Worm (Caenorhabditis elegans) whole organism, young adult: ENCODE results near the gene npl-4.1.
A peak's percentile ranks its signal among the peaks of the same experiment; 100 is the strongest.

Experiments
- B0336.3 ChIP-seq: fragments of 200-800 bp; sonication (Bioruptor generic); IDR thresholded peaks from 2 replicates; pipeline ENCODE4 v1.3.6; 2022; ENCODE audit warnings: missing genetic modification characterization, missing compliant biosample characterization
- C17E4.6 ChIP-seq: fragments of 200-800 bp; sonication (Bioruptor generic); IDR thresholded peaks from 2 replicates; pipeline ENCODE4 v1.3.6; 2022; ENCODE audit warnings: missing genetic modification reagents, missing genetic modification characterization, missing compliant biosample characterization
- F22D6.2 ChIP-seq: sonication (generic microtip); optimal IDR thresholded peaks from 2 replicates; lab custom pipeline; 2016; ENCODE audit warnings: mild to moderate bottlenecking, missing genetic modification characterization, missing compliant biosample characterization
- F57C9.4 ChIP-seq: sonication (generic microtip); optimal IDR thresholded peaks from 2 replicates; lab custom pipeline; 2017; ENCODE audit warnings: mild to moderate bottlenecking, missing genetic modification characterization, missing compliant biosample characterization
- T07F8.4 ChIP-seq: sonication (generic microtip); optimal IDR thresholded peaks from 2 replicates; lab custom pipeline; 2016; ENCODE audit warnings: mild to moderate bottlenecking, missing genetic modification characterization, moderate library complexity, missing compliant biosample characterization
- Y53G8AR.9 ChIP-seq: fragments of 200-800 bp; sonication (Bioruptor generic); conservative IDR thresholded peaks from 2 replicates; pipeline ENCODE4 v1.3.6; 2022; ENCODE audit warnings: missing genetic modification reagents, missing genetic modification characterization, missing compliant biosample characterization
- Y56A3A.18 ChIP-seq: fragments of 200-800 bp; sonication (Bioruptor generic); IDR thresholded peaks from 2 replicates; pipeline ENCODE4 v1.3.6; 2022; ENCODE audit warnings: missing genetic modification reagents, missing genetic modification characterization, missing compliant biosample characterization
- Y67H2A.10 ChIP-seq: fragments of 200-800 bp; sonication (Bioruptor generic); conservative IDR thresholded peaks from 2 replicates; pipeline ENCODE4 v1.3.6; 2022; ENCODE audit warnings: missing genetic modification reagents, missing genetic modification characterization, missing compliant biosample characterization
- Y79H2A.3 ChIP-seq: fragments of 200-800 bp; sonication (Bioruptor generic); conservative IDR thresholded peaks from 2 replicates; pipeline ENCODE4 v1.3.6; 2022; ENCODE audit warnings: missing genetic modification reagents, missing genetic modification characterization, missing compliant biosample characterization
- Y95B8A.8 ChIP-seq: fragments of 200-800 bp; sonication (Bioruptor generic); IDR thresholded peaks from 2 replicates; pipeline ENCODE4 v1.3.6; 2022; ENCODE audit warnings: missing genetic modification reagents, missing genetic modification characterization, missing compliant biosample characterization
- ZK185.1 ChIP-seq: sonication (generic microtip); optimal IDR thresholded peaks from 2 replicates; lab custom pipeline; 2016; ENCODE audit warnings: mild to moderate bottlenecking, missing genetic modification characterization, missing compliant biosample characterization; ENCODE audit not compliant: poor library complexity, severe bottlenecking
- aptf-2 ChIP-seq: fragments of 200-800 bp; sonication (Bioruptor generic); conservative IDR thresholded peaks from 2 replicates; pipeline ENCODE4 v1.3.6; 2022; ENCODE audit warnings: missing genetic modification reagents, missing genetic modification characterization, missing compliant biosample characterization
- atf-7 ChIP-seq: sonication (generic microtip); optimal IDR thresholded peaks from 2 replicates; lab custom pipeline; 2017; ENCODE audit warnings: mild to moderate bottlenecking, missing genetic modification characterization, missing compliant biosample characterization
- attf-6 ChIP-seq: fragments of 200-800 bp; sonication (Bioruptor generic); IDR thresholded peaks from 2 replicates; pipeline ENCODE4 v1.3.6; 2022; ENCODE audit warnings: missing genetic modification reagents, missing genetic modification characterization, missing compliant biosample characterization
- ceh-79 ChIP-seq: sonication (generic microtip); optimal IDR thresholded peaks from 2 replicates; lab custom pipeline; 2017; ENCODE audit warnings: mild to moderate bottlenecking, missing genetic modification characterization, missing compliant biosample characterization
- chd-7 ChIP-seq: sonication (generic microtip); optimal IDR thresholded peaks from 2 replicates; lab custom pipeline; 2016; ENCODE audit warnings: mild to moderate bottlenecking, missing genetic modification characterization, moderate library complexity, missing compliant biosample characterization
- hmg-1.2 ChIP-seq: fragments of 200-800 bp; sonication (Bioruptor generic); IDR thresholded peaks from 2 replicates; pipeline ENCODE4 v1.3.6; 2022; ENCODE audit warnings: missing genetic modification reagents, missing genetic modification characterization, missing compliant biosample characterization
- hmg-20 ChIP-seq: fragments of 200-800 bp; sonication (Bioruptor generic); IDR thresholded peaks from 2 replicates; pipeline ENCODE4 v1.3.6; 2022; ENCODE audit warnings: missing genetic modification reagents, missing genetic modification characterization, missing compliant biosample characterization
- lag-1 ChIP-seq: fragments of 200-800 bp; sonication (Bioruptor generic); IDR thresholded peaks from 2 replicates; pipeline ENCODE4 v1.3.6; 2022; ENCODE audit warnings: missing genetic modification reagents, missing genetic modification characterization, missing compliant biosample characterization
- let-526 ChIP-seq: fragments of 200-800 bp; sonication (Bioruptor generic); IDR thresholded peaks from 2 replicates; pipeline ENCODE4 v1.3.6; 2022; ENCODE audit warnings: missing genetic modification reagents, missing genetic modification characterization, missing compliant biosample characterization
- let-607 ChIP-seq, 2 experiments: fragments of 200-800 bp in 1 of 2; sonication (Bioruptor generic) in 1 of 2; sonication (generic microtip) in 1 of 2; optimal IDR thresholded peaks; 2 replicates each; lab custom pipeline; 2016 to 2018; ENCODE audit warnings: mild to moderate bottlenecking in 2 of 2, missing compliant biosample characterization in 2 of 2, missing genetic modification characterization in 2 of 2, moderate library complexity in 2 of 2, missing genotype in 1 of 2
- lin-40 ChIP-seq: sonication (generic microtip); optimal IDR thresholded peaks from 2 replicates; lab custom pipeline; 2016; ENCODE audit warnings: missing genetic modification characterization, mild to moderate bottlenecking, missing compliant biosample characterization, missing genotype, missing genetic modification reagents
- lsl-1 ChIP-seq: fragments of 200-800 bp; sonication (Bioruptor generic); optimal IDR thresholded peaks from 2 replicates; lab custom pipeline; 2018; ENCODE audit warnings: mild to moderate bottlenecking, missing genetic modification characterization, moderate library complexity, missing compliant biosample characterization
- madf-10 ChIP-seq: sonication (generic microtip); optimal IDR thresholded peaks from 2 replicates; lab custom pipeline; 2016; ENCODE audit warnings: mild to moderate bottlenecking, missing genetic modification characterization, missing compliant biosample characterization
- mcd-1 ChIP-seq: fragments of 200-800 bp; sonication (Bioruptor generic); IDR thresholded peaks from 2 replicates; pipeline ENCODE4 v1.3.6; 2022; ENCODE audit warnings: missing genetic modification reagents, missing genetic modification characterization, missing compliant biosample characterization
- mes-4 ChIP-seq: sonication (generic microtip); optimal IDR thresholded peaks from 2 replicates; lab custom pipeline; 2016; ENCODE audit warnings: missing genotype, missing genetic modification characterization, missing compliant biosample characterization
- nfya-1 ChIP-seq: sonication (generic microtip); optimal IDR thresholded peaks from 2 replicates; lab custom pipeline; 2017; ENCODE audit warnings: antibody characterized with exemption, missing compliant biosample characterization, missing genetic modification characterization, borderline replicate concordance; ENCODE audit not compliant: insufficient read depth
- nfya-2 ChIP-seq: fragments of 200-800 bp; sonication (Bioruptor generic); IDR thresholded peaks from 2 replicates; pipeline ENCODE4 v1.3.6; 2022; ENCODE audit warnings: missing genetic modification reagents, missing genetic modification characterization, missing compliant biosample characterization
- nfyb-1 ChIP-seq: fragments of 200-800 bp; sonication (Bioruptor generic); IDR thresholded peaks from 2 replicates; pipeline ENCODE4 v1.3.6; 2022; ENCODE audit warnings: missing genetic modification reagents, missing genetic modification characterization, missing compliant biosample characterization
- nhr-27 ChIP-seq: fragments of 200-800 bp; sonication (Bioruptor generic); optimal IDR thresholded peaks from 2 replicates; lab custom pipeline; 2018; ENCODE audit warnings: mild to moderate bottlenecking, missing genetic modification characterization, moderate library complexity, missing compliant biosample characterization
- nhr-80 ChIP-seq: sonication (generic microtip); optimal IDR thresholded peaks from 2 replicates; lab custom pipeline; 2016; ENCODE audit warnings: missing genetic modification characterization, missing compliant biosample characterization
- nhr-90 ChIP-seq: sonication (generic microtip); optimal IDR thresholded peaks from 2 replicates; lab custom pipeline; 2016; ENCODE audit warnings: missing genotype, mild to moderate bottlenecking, missing genetic modification characterization, missing compliant biosample characterization
- snpc-1.1 ChIP-seq: sonication (generic microtip); optimal IDR thresholded peaks from 2 replicates; lab custom pipeline; 2017; ENCODE audit warnings: missing genetic modification characterization, mild to moderate bottlenecking, missing compliant biosample characterization, antibody characterized with exemption, moderate library complexity, missing genotype, missing genetic modification reagents; ENCODE audit not compliant: insufficient read depth
- snpc-3.4 ChIP-seq: sonication (generic microtip); optimal IDR thresholded peaks from 2 replicates; lab custom pipeline; 2017; ENCODE audit warnings: missing genetic modification characterization, mild to moderate bottlenecking, missing compliant biosample characterization, antibody characterized with exemption, moderate library complexity, missing genotype, missing genetic modification reagents
- snpc-4 ChIP-seq, 5 experiments: fragments of 150-350 bp in 1 of 5; sonication (generic microtip) in 4 of 5; optimal IDR thresholded peaks; 2 replicates each; lab custom pipeline; 2014 to 2018; ENCODE audit warnings: missing genetic modification characterization in 5 of 5, missing biosample characterization in 3 of 5, antibody characterized with exemption in 2 of 5, mild to moderate bottlenecking in 2 of 5, missing compliant biosample characterization in 2 of 5, missing genotype in 2 of 5, moderate library complexity in 2 of 5, missing genetic modification reagents in 1 of 5
- tbx-9 ChIP-seq: sonication (generic microtip); optimal IDR thresholded peaks from 2 replicates; lab custom pipeline; 2016; ENCODE audit warnings: borderline replicate concordance, missing genetic modification characterization, inconsistent platforms, missing compliant biosample characterization
- tlf-1 ChIP-seq: fragments of 200-800 bp; sonication (Bioruptor generic); optimal IDR thresholded peaks from 2 replicates; lab custom pipeline; 2018; ENCODE audit warnings: mild to moderate bottlenecking, missing genetic modification characterization, missing compliant biosample characterization
- xnd-1 ChIP-seq: sonication (generic microtip); optimal IDR thresholded peaks from 2 replicates; lab custom pipeline; 2016; ENCODE audit warnings: missing genotype, missing genetic modification reagents, missing genetic modification characterization, missing compliant biosample characterization
- zfh-2 ChIP-seq: fragments of 200-800 bp; sonication (Bioruptor generic); conservative IDR thresholded peaks from 2 replicates; pipeline ENCODE4 v1.3.6; 2022; ENCODE audit warnings: missing genetic modification reagents, missing genetic modification characterization, missing compliant biosample characterization
- ztf-28 ChIP-seq: fragments of 200-800 bp; sonication (Bioruptor generic); IDR thresholded peaks from 2 replicates; pipeline ENCODE4 v1.3.6; 2022; ENCODE audit warnings: missing genetic modification reagents, missing genetic modification characterization, missing compliant biosample characterization

The npl-4.1 gene

ce11 chrII:5638059-5638458, 6.9 kb downstream of the npl-4.1 start, which contains the start of gene F59E12.3:
F59E12.3 (plus strand) TSS chrII:5638359.
- TF ChIP-seq Y67H2A.10 (GFP tag; lab: Robert Waterston, UW) (no peak), nfya-2 (GFP tag; lab: Robert Waterston, UW) (no peak), Y95B8A.8 (GFP tag; lab: Robert Waterston, UW) (no peak), lsl-1 (no peak), Y56A3A.18 (GFP tag; lab: Robert Waterston, UW) (no peak)

ce11 chrII:5640362-5641079, 9.4 kb downstream of the npl-4.1 start:
- TF ChIP-seq zfh-2 (GFP tag; lab: Robert Waterston, UW) = peak; percentile 56
- no peak for TF ChIP-seq nhr-27 (tag; lab: Kevin White, UChicago)
- peak; percentile 2 for TF ChIP-seq chd-7

- TF ChIP-seq mcd-1 (GFP tag; lab: Robert Waterston, UW) = 0 out of 2 replicates have a peak, but pooled peaks have one; percentile 12
- no peak for TF ChIP-seq let-526 (GFP tag; lab: Robert Waterston, UW)
- TF ChIP-seq zfh-2 (GFP tag; lab: Robert Waterston, UW) = peak; percentile 43; the same call in 1 of the 2 replicates
- TF ChIP-seq, all 124 proteins: peak for 2
Observed at ce11 chrII:5642110-5642509, 11.0 kb downstream of the npl-4.1 start.

- TF ChIP-seq aptf-2 (no peak), F57C9.4 (tag; lab: Kevin White, UChicago) (no peak), T07F8.4 (tag; lab: Kevin White, UChicago) (no peak), C17E4.6 (GFP tag; lab: Robert Waterston, UW) (no peak), B0336.3 (GFP tag; lab: Robert Waterston, UW) (no peak), nhr-90 (tag; lab: Kevin White, UChicago) (no peak), tlf-1 (GFP tag; lab: Kevin White, UChicago) (no peak), let-607 (tag; optimal IDR thresholded peaks at IDR 0.05; lab: Kevin White, UChicago) (no peak), Y79H2A.3 (GFP tag; lab: Robert Waterston, UW) (no peak), madf-10 (tag; lab: Kevin White, UChicago) (no peak), mes-4 (no peak), snpc-1.1 (no peak), nhr-80 (tag; lab: Kevin White, UChicago) (no peak), ceh-79 (tag; lab: Kevin White, UChicago) (no peak), hmg-1.2 (no peak), tbx-9 (tag; lab: Kevin White, UChicago) (no peak), atf-7 (tag; lab: Kevin White, UChicago) (no peak), snpc-4 (GFP tag; optimal IDR thresholded peaks at IDR 0.05; lab: Kevin White, UChicago) (no peak), snpc-4 (tag; optimal IDR thresholded peaks at IDR 0.05; lab: Kevin White, UChicago) (no peak)
Observed at ce11 chrII:5646942-5647341, 15.8 kb downstream of the npl-4.1 start, which contains the start of gene F59E12.9. F59E12.9 (minus strand) TSS chrII:5647042.

- TF ChIP-seq ZK185.1 (tag; lab: Kevin White, UChicago) (no peak), attf-6 (GFP tag; lab: Robert Waterston, UW) (no peak), nfya-1 (no peak), ztf-28 (GFP tag; lab: Robert Waterston, UW) (no peak), Y53G8AR.9 (no peak), xnd-1 (no peak), nfyb-1 (no peak), lin-40 (no peak), snpc-4 (GFP tag; optimal IDR thresholded peaks at IDR 0.05; lab: Kevin White, UChicago) (no peak), snpc-4 (tag; optimal IDR thresholded peaks at IDR 0.05; lab: Kevin White, UChicago) (no peak), hmg-20 (GFP tag; lab: Robert Waterston, UW) (no peak), Y95B8A.8 (GFP tag; lab: Robert Waterston, UW) (no peak), C17E4.6 (GFP tag; lab: Robert Waterston, UW) (no peak), F22D6.2 (tag; lab: Kevin White, UChicago) (no peak), lag-1 (GFP tag; lab: Robert Waterston, UW) (no peak), snpc-3.4 (tag; lab: Kevin White, UChicago) (no peak)
Observed at ce11 chrII:5648272-5648671, 17.1 kb downstream of the npl-4.1 start, which contains the start of gene ddl-1. ddl-1 (minus strand) TSS chrII:5648372.
